Fruit fly (Drosophila melanogaster): ENCODE data around the gene ScsbetaA.

- TF ChIP-seq Hr96 (GFP tag; optimal IDR thresholded peaks at IDR 0.05) (no peak), ovo (GFP tag; optimal IDR thresholded peaks at IDR 0.05) (no peak), CG14711 (tag; optimal IDR thresholded peaks at IDR 0.05) (no peak), pad (GFP tag; optimal IDR thresholded peaks at IDR 0.05) (no peak), Clk (GFP tag; optimal IDR thresholded peaks at IDR 0.05) (no peak), CG33017 (tag; optimal IDR thresholded peaks at IDR 0.05) (no peak), cic (GFP tag; optimal IDR thresholded peaks at IDR 0.05) (no peak), bab1 (GFP tag; optimal IDR thresholded peaks at IDR 0.05) (no peak), Mnt (GFP tag; optimal IDR thresholded peaks at IDR 0.05) (no peak), CG1620 (GFP tag; optimal IDR thresholded peaks at IDR 0.05) (no peak), tj (GFP tag; optimal IDR thresholded peaks at IDR 0.05) (no peak), CG7101 (tag; optimal IDR thresholded peaks at IDR 0.05) (no peak), CG11617 (GFP tag; optimal IDR thresholded peaks at IDR 0.05) (no peak), toe (GFP tag; optimal IDR thresholded peaks at IDR 0.05) (no peak)
These were observed 8.8 kb upstream of the ScsbetaA start for dm6 chr3R:8929703-8930102.

Measured in whole organism, adult.